Worm (Caenorhabditis elegans) whole organism, L3 larva: Measurements from ENCODE around the gene alg-2.

Experiments used
- jun-1 ChIP-seq: fragments of 150-350 bp; optimal IDR thresholded peaks from 2 replicates; lab custom pipeline; 2014; ENCODE audit warnings: missing biosample characterization, missing genetic modification reagents, missing genetic modification characterization
- lin-15B ChIP-seq: fragments of 150-350 bp; optimal IDR thresholded peaks from 2 replicates; lab custom pipeline; 2014; ENCODE audit warnings: missing biosample characterization, missing genetic modification characterization
- lin-39 ChIP-seq: fragments of 150-350 bp; optimal IDR thresholded peaks from 2 replicates; lab custom pipeline; 2018; ENCODE audit warnings: missing biosample characterization, missing genetic modification reagents, missing genetic modification characterization
- nhr-12 ChIP-seq: fragments of 150-350 bp; optimal IDR thresholded peaks from 2 replicates; lab custom pipeline; 2014; ENCODE audit warnings: missing biosample characterization, missing genetic modification characterization
- pqm-1 ChIP-seq: fragments of 150-350 bp; optimal IDR thresholded peaks from 2 replicates; lab custom pipeline; 2017; ENCODE audit warnings: missing biosample characterization, missing genetic modification characterization, inconsistent platforms
- unc-62 ChIP-seq: fragments of 150-350 bp; sonication (generic microtip); optimal IDR thresholded peaks from 4 replicates; lab custom pipeline; 2014; ENCODE audit warnings: missing biosample characterization, missing genetic modification reagents, missing genetic modification characterization
- zag-1 ChIP-seq: fragments of 150-350 bp; optimal IDR thresholded peaks from 2 replicates; lab custom pipeline; 2014; ENCODE audit warnings: missing biosample characterization, missing genetic modification characterization
- ztf-11 ChIP-seq: fragments of 150-350 bp; optimal IDR thresholded peaks from 2 replicates; lab custom pipeline; 2014; ENCODE audit warnings: missing biosample characterization, missing genetic modification characterization

DNA sequence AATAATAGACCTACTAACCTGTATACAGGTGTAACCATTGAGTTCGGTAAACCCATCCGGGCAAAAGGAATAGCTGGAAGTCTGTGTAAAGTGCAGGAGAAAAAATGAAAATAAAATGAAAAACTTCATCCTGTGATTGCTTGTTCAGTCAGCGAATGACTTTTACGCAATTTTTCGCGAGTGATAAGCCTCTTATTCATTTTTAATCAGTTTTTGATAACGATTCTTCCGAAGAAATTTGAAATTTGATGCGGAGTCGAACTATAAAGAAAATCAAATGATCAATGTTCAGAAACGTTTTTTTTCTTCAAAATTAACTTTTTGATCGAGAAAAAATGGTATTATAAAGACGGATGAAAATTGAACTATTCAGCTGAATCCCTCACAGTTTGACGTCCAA lies 49.8 kb downstream of the alg-2 start:
- TF ChIP-seq lin-39 (tag; lab: Kevin White, UChicago) (no peak), unc-62 (GFP tag; lab: Kevin White, UChicago) (no peak), jun-1 (tag; lab: Kevin White, UChicago) (no peak), ztf-11 (tag; lab: Kevin White, UChicago) (no peak), zag-1 (tag; lab: Kevin White, UChicago) (no peak), nhr-12 (tag; lab: Kevin White, UChicago) (no peak), lin-15B (tag; lab: Kevin White, UChicago) (no peak), pqm-1 (tag; lab: Kevin White, UChicago) (peak; percentile 39)
